Worm (Caenorhabditis elegans): Measurements from ENCODE around the gene T16G12.6.
A peak's percentile ranks its signal among the peaks of the same experiment; 100 is the strongest.

Gene T16G12.6

ce11 chrIII:10094538-10094937 lies 25.2 kb downstream of the T16G12.6 start (continued):
- TF ChIP-seq madf-10 (tag; optimal IDR thresholded peaks at IDR 0.05) (no peak), sdz-38 (tag; optimal IDR thresholded peaks at IDR 0.05) (no peak), nhr-179 (tag; optimal IDR thresholded peaks at IDR 0.05) (no peak)

ce11 chrIII:10095377-10095776 lies 26.0 kb downstream of the T16G12.6 start:
- TF ChIP-seq F22D6.2 (tag; optimal IDR thresholded peaks at IDR 0.05) (no peak), F57A8.1 (GFP tag; optimal IDR thresholded peaks at IDR 0.05) (no peak), nfya-2 (GFP tag; IDR thresholded peaks at IDR 0.05) (0 out of 2 replicates have a peak, but pooled peaks have one; percentile 26), unc-130 (GFP tag; optimal IDR thresholded peaks at IDR 0.05) (no peak)

- no peak for TF ChIP-seq F57A8.1 (GFP tag; optimal IDR thresholded peaks at IDR 0.05)
- no peak for TF ChIP-seq zim-3 (tag; optimal IDR thresholded peaks at IDR 0.05)
- peak; percentile 73 for TF ChIP-seq mcd-1 (GFP tag; IDR thresholded peaks at IDR 0.05)
- 0 out of 2 replicates have a peak, but pooled peaks have one; percentile 13 for TF ChIP-seq ztf-28 (GFP tag; IDR thresholded peaks at IDR 0.05)
- no peak for TF ChIP-seq nhr-27 (tag; optimal IDR thresholded peaks at IDR 0.05)
- peak; percentile 60; the same call in 1 of the 2 replicates for TF ChIP-seq Y53G8AR.9 (GFP tag; conservative IDR thresholded peaks at IDR 0.05)
- TF ChIP-seq hmg-1.2 (GFP tag; IDR thresholded peaks at IDR 0.05): peak; percentile 94
- TF ChIP-seq F57C9.4 (tag; optimal IDR thresholded peaks at IDR 0.05): no peak
- TF ChIP-seq F33H1.4 (GFP tag; IDR thresholded peaks at IDR 0.05): no peak
- peak; percentile 27; the same call in 1 of the 2 replicates for TF ChIP-seq let-526 (GFP tag; IDR thresholded peaks at IDR 0.05)
- TF ChIP-seq cebp-1 (GFP tag; IDR thresholded peaks at IDR 0.05): peak; percentile 62
- TF ChIP-seq cebp-1 (tag; optimal IDR thresholded peaks at IDR 0.05): peak; percentile 86
- TF ChIP-seq repo-1 (tag; optimal IDR thresholded peaks at IDR 0.05): peak; percentile 40
- TF ChIP-seq C06A6.2 (GFP tag; conservative IDR thresholded peaks at IDR 0.05): peak; percentile 66; the same call in 1 of the 2 replicates
- TF ChIP-seq lin-35 (GFP tag; optimal IDR thresholded peaks at IDR 0.05): peak in 1 of 3 experiments; percentile 77
- TF ChIP-seq K12H6.12 (tag; optimal IDR thresholded peaks at IDR 0.05): peak; percentile 92
- TF ChIP-seq nfya-2 (GFP tag; IDR thresholded peaks at IDR 0.05): no peak
- TF ChIP-seq ceh-91 (GFP tag; IDR thresholded peaks at IDR 0.05): no peak
- TF ChIP-seq ztf-18 (tag; optimal IDR thresholded peaks at IDR 0.05): peak; percentile 63
- no peak for TF ChIP-seq madf-3 (GFP tag; IDR thresholded peaks at IDR 0.05)
- TF ChIP-seq bed-2 (GFP tag; IDR thresholded peaks at IDR 0.05): no peak
- no peak for TF ChIP-seq F23B12.7 (tag; optimal IDR thresholded peaks at IDR 0.05; ENCODE audit: insufficient read depth)
- TF ChIP-seq Y67H2A.10 (GFP tag; conservative IDR thresholded peaks at IDR 0.05): no peak
- no peak for TF ChIP-seq Y53F4B.3 (GFP tag; IDR thresholded peaks at IDR 0.05)
- no peak for TF ChIP-seq hlh-26 (GFP tag; conservative IDR thresholded peaks at IDR 0.05)
- TF ChIP-seq nhr-120 (GFP tag; IDR thresholded peaks at IDR 0.05): no peak
- peak; percentile 61; the same call in 1 of the 2 replicates for TF ChIP-seq lin-26 (GFP tag; IDR thresholded peaks at IDR 0.05)
- peak; percentile 53; the same call in 1 of the 2 replicates for TF ChIP-seq K11D2.4 (GFP tag; IDR thresholded peaks at IDR 0.05)
- peak; percentile 95 for TF ChIP-seq zfh-2 (GFP tag; conservative IDR thresholded peaks at IDR 0.05)
- 0 out of 2 replicates have a peak, but pooled peaks have one; percentile 30 for TF ChIP-seq lir-1 (GFP tag; conservative IDR thresholded peaks at IDR 0.05)
- TF ChIP-seq ztf-3 (GFP tag; optimal IDR thresholded peaks at IDR 0.05): no peak
- no peak for TF ChIP-seq nfya-1 (tag; optimal IDR thresholded peaks at IDR 0.05; ENCODE audit: borderline replicate concordance, insufficient read depth)
- peak; percentile 56 for TF ChIP-seq tlf-1 (GFP tag; optimal IDR thresholded peaks at IDR 0.05)
- TF ChIP-seq lsl-1 (GFP tag; optimal IDR thresholded peaks at IDR 0.05): no peak
- peak; percentile 84 for TF ChIP-seq athp-1 (tag; optimal IDR thresholded peaks at IDR 0.05)
- TF ChIP-seq let-607 (tag; optimal IDR thresholded peaks at IDR 0.05): peak in 1 of 2 experiments; percentile 64
- TF ChIP-seq nhr-80 (tag; optimal IDR thresholded peaks at IDR 0.05): peak; percentile 78
- peak; percentile 95 for TF ChIP-seq attf-5 (GFP tag; optimal IDR thresholded peaks at IDR 0.05)
- no peak for TF ChIP-seq ccch-3 (GFP tag; optimal IDR thresholded peaks at IDR 0.05)
- peak; percentile 70 for TF ChIP-seq ekl-4 (GFP tag; IDR thresholded peaks at IDR 0.05)
Observed at ce11 chrIII:10096525-10096972, 27.2 kb downstream of the T16G12.6 start.
